Worm (Caenorhabditis elegans): ENCODE measurements around the gene mek-1.

mek-1 gene

DNA sequence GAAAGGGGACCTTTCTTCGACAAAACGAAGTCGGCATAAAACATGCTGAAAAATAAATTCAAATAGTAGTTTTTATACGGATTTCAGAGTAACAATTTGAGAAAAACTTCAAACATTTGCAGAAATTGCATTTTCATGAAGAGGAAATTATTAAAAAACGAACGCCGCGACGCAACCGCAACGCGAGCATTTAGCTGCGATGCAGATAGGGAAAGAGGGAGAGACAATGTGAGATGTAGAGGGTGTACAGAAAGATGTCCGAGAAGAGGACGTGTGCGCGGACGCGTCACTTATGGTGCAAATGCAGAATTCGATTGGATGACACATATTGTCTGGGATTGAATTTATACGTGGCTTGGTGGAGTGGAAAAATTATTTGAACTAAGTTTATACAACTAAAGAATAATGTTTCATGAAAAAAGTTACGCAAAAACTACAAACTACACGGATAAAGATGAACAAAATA is 4.0 kb upstream of the mek-1 start, which contains the start of gene coh-1 (continued):
- TF ChIP-seq egl-13 (tag; optimal IDR thresholded peaks at IDR 0.05), result peak; percentile 34
- TF ChIP-seq nhr-76 (tag; optimal IDR thresholded peaks at IDR 0.05), result no peak
- TF ChIP-seq aly-2 (tag; optimal IDR thresholded peaks at IDR 0.05), result no peak
- TF ChIP-seq lin-35 (GFP tag; optimal IDR thresholded peaks at IDR 0.05), result peak; percentile 41 to 75
- TF ChIP-seq xbp-1 (tag; optimal IDR thresholded peaks at IDR 0.05), result peak; percentile 74
- no peak for TF ChIP-seq ceh-8 (GFP tag; optimal IDR thresholded peaks at IDR 0.05)
- no peak for TF ChIP-seq zip-4 (GFP tag; optimal IDR thresholded peaks at IDR 0.05)
- peak; percentile 46 to 64 for TF ChIP-seq efl-1 (optimal IDR thresholded peaks at IDR 0.05)
- TF ChIP-seq efl-1 (GFP tag; optimal IDR thresholded peaks at IDR 0.05 in 1 of 2), result peak in 1 of 2 experiments; percentile 33
- peak; percentile 73 for TF ChIP-seq mep-1 (tag; optimal IDR thresholded peaks at IDR 0.05)
- no peak for TF ChIP-seq sox-4 (tag; optimal IDR thresholded peaks at IDR 0.05)
- no peak for TF ChIP-seq ceh-63 (GFP tag; optimal IDR thresholded peaks at IDR 0.05)
- no peak for TF ChIP-seq elt-2 (tag; optimal IDR thresholded peaks at IDR 0.05)
- peak; percentile 39 for TF ChIP-seq snpc-4 (tag; optimal IDR thresholded peaks at IDR 0.05)
- peak; percentile 59 for TF ChIP-seq fkh-8 (tag; optimal IDR thresholded peaks at IDR 0.05)
- no peak for TF ChIP-seq pqm-1 (tag; optimal IDR thresholded peaks at IDR 0.05)
- peak; percentile 72 for TF ChIP-seq blmp-1 (tag; optimal IDR thresholded peaks at IDR 0.05)
- TF ChIP-seq lin-13 (GFP tag; optimal IDR thresholded peaks at IDR 0.05), result peak; percentile 28
- peak; percentile 59 for TF ChIP-seq C16A3.4 (tag; optimal IDR thresholded peaks at IDR 0.05)
- no peak; the same call in 1 of the 2 replicates for TF ChIP-seq grh-1 (GFP tag; IDR thresholded peaks at IDR 0.05)
- TF ChIP-seq egl-27 (tag; optimal IDR thresholded peaks at IDR 0.05), result no peak
- peak; percentile 54 to 78 for TF ChIP-seq lsy-2 (tag; optimal IDR thresholded peaks at IDR 0.05)
- peak; percentile 16 for TF ChIP-seq irx-1 (tag; optimal IDR thresholded peaks at IDR 0.05)
- TF ChIP-seq sup-37 (GFP tag; optimal IDR thresholded peaks at IDR 0.05), result no peak
- no peak for TF ChIP-seq pax-3 (tag; optimal IDR thresholded peaks at IDR 0.05)
- no peak for TF ChIP-seq sptf-1 (tag; optimal IDR thresholded peaks at IDR 0.05)
- TF ChIP-seq zag-1 (tag; optimal IDR thresholded peaks at IDR 0.05), result no peak
- peak; percentile 57 for TF ChIP-seq rnt-1 (tag; optimal IDR thresholded peaks at IDR 0.05)
- no peak for TF ChIP-seq C34B4.2 (tag; optimal IDR thresholded peaks at IDR 0.05)
- TF ChIP-seq F16B12.6 (tag; optimal IDR thresholded peaks at IDR 0.05), result peak; percentile 89
- peak; percentile 69 for TF ChIP-seq nhr-47 (tag; optimal IDR thresholded peaks at IDR 0.05)
- no peak for TF ChIP-seq hlh-4 (tag; optimal IDR thresholded peaks at IDR 0.05)

- peak in 1 of 2 experiments; percentile 15 for TF ChIP-seq lsy-2 (tag; optimal IDR thresholded peaks at IDR 0.05)
- TF ChIP-seq hlh-4 (tag; optimal IDR thresholded peaks at IDR 0.05), result no peak
- peak in 1 of 2 experiments; percentile 9 for TF ChIP-seq mdl-1 (tag; optimal IDR thresholded peaks at IDR 0.05)
- no peak for TF ChIP-seq hlh-17 (GFP tag; optimal IDR thresholded peaks at IDR 0.05; ENCODE audit: borderline replicate concordance)
- no peak for TF ChIP-seq jun-1 (tag; optimal IDR thresholded peaks at IDR 0.05)
- peak; percentile 89 for TF ChIP-seq lin-14 (GFP tag; optimal IDR thresholded peaks at IDR 0.05)
- TF ChIP-seq pax-3 (tag; optimal IDR thresholded peaks at IDR 0.05), result peak; percentile 42
- TF ChIP-seq xbp-1 (tag; optimal IDR thresholded peaks at IDR 0.05), result peak; percentile 21
- TF ChIP-seq irx-1 (tag; optimal IDR thresholded peaks at IDR 0.05), result no peak
- peak; percentile 14 for TF ChIP-seq fkh-8 (tag; optimal IDR thresholded peaks at IDR 0.05)
- peak in 1 of 2 experiments; percentile 18 for TF ChIP-seq lin-35 (GFP tag; optimal IDR thresholded peaks at IDR 0.05)
- peak; percentile 11 for TF ChIP-seq nhr-47 (tag; optimal IDR thresholded peaks at IDR 0.05)
- peak; percentile 15 for TF ChIP-seq mep-1 (tag; optimal IDR thresholded peaks at IDR 0.05)
- TF ChIP-seq lin-13 (GFP tag; optimal IDR thresholded peaks at IDR 0.05), result no peak
- TF ChIP-seq aha-1 (tag; optimal IDR thresholded peaks at IDR 0.05), result no peak
- peak; percentile 21 for TF ChIP-seq nhr-85 (tag)
- peak in 1 of 3 experiments; percentile 16 for TF ChIP-seq ceh-82 (tag; optimal IDR thresholded peaks at IDR 0.05)
- TF ChIP-seq elt-3 (tag; optimal IDR thresholded peaks at IDR 0.05), result no peak
- TF ChIP-seq mef-2 (tag; optimal IDR thresholded peaks at IDR 0.05), result no peak
- no peak for TF ChIP-seq vab-15 (tag; optimal IDR thresholded peaks at IDR 0.05)
- peak; percentile 21 for TF ChIP-seq F16B12.6 (tag; optimal IDR thresholded peaks at IDR 0.05)
- peak; percentile 0 for TF ChIP-seq rnt-1 (tag; optimal IDR thresholded peaks at IDR 0.05)
- TF ChIP-seq grh-1 (GFP tag; IDR thresholded peaks at IDR 0.05), result no peak
- TF ChIP-seq sptf-1 (tag; optimal IDR thresholded peaks at IDR 0.05), result no peak
- no peak for TF ChIP-seq elt-2 (tag; optimal IDR thresholded peaks at IDR 0.05)
- TF ChIP-seq snu-23 (GFP tag; optimal IDR thresholded peaks at IDR 0.05), result peak; percentile 8
- TF ChIP-seq efl-1 (optimal IDR thresholded peaks at IDR 0.05), result no peak
- peak in 1 of 2 experiments; percentile 79 for TF ChIP-seq efl-1 (GFP tag; optimal IDR thresholded peaks at IDR 0.05 in 1 of 2)
These were observed 572 bp upstream of the mek-1 start for ce11 chrX:7478476-7478875.
